Fruit fly (Drosophila melanogaster) Kc167 (cell line): ENCODE data around the gene CG11626.

ENCODE experiments used
- h ChIP-seq: fragments of >200 bp; optimal IDR thresholded peaks from 3 replicates; lab custom pipeline; 2018; ENCODE audit warnings: missing external identifiers
- ttk ChIP-seq: sonication (Bioruptor generic); optimal IDR thresholded peaks from 2 replicates; lab custom pipeline; 2017; ENCODE audit warnings: missing external identifiers

dm6 chr3R:19383298-19383697 lies 25.4 kb upstream of the CG11626 start:
- TF ChIP-seq h (no peak), ttk (no peak)
